Fruit fly (Drosophila melanogaster) whole organism, wandering third instar larva: ENCODE data around the gene Fatp1.

Source experiments
- HLH106 ChIP-seq: fragments of 200-800 bp; optimal IDR thresholded peaks from 3 replicates; lab custom pipeline; 2019; ENCODE audit warnings: missing biosample characterization, mild to moderate bottlenecking, missing genetic modification characterization, moderate library complexity
- Myc ChIP-seq: fragments of >200 bp; optimal IDR thresholded peaks from 2 replicates; lab custom pipeline; 2017
- OdsH ChIP-seq: fragments of 200-800 bp; sonication (Bioruptor generic); optimal IDR thresholded peaks from 2 replicates; lab custom pipeline; 2016; ENCODE audit warnings: missing biosample characterization, mild to moderate bottlenecking, missing genetic modification characterization
- ey ChIP-seq: fragments of 200-800 bp; sonication (Bioruptor generic); optimal IDR thresholded peaks from 2 replicates; lab custom pipeline; 2016; ENCODE audit warnings: missing biosample characterization, missing genetic modification characterization
- lola ChIP-seq: fragments of >200 bp; optimal IDR thresholded peaks from 2 replicates; lab custom pipeline; 2017; ENCODE audit warnings: missing biosample characterization, missing genetic modification characterization
- psq ChIP-seq: fragments of 200-800 bp; sonication (Bioruptor generic); optimal IDR thresholded peaks from 3 replicates; lab custom pipeline; 2017; ENCODE audit warnings: missing biosample characterization, mild to moderate bottlenecking, missing genetic modification characterization, moderate library complexity
- usp ChIP-seq: fragments of >200 bp; optimal IDR thresholded peaks from 2 replicates; lab custom pipeline; 2017; ENCODE audit warnings: missing biosample characterization, missing genetic modification characterization
- woc ChIP-seq: sonication (Bioruptor generic); optimal IDR thresholded peaks from 2 replicates; lab custom pipeline; 2016; ENCODE audit warnings: missing biosample characterization, mild to moderate bottlenecking, missing genetic modification characterization

DNA sequence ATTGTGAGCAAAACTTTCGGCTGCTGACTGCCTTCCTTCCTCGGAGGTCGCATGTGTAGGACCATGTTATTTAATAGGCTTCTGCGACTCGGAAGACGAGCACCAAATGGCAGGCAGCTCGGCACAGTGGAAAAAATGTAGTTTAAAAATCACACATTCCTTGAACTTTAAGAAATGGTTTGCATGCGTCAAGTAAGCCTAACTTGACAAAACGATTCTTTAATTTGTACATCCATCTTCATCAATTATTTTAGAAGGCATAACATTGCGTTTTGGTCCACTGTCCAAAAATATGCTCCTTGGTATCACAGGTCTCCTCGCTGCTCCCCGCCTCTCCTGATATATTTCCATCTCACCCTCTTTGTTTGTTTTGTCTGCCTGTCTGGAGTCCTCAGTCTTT lies 48.7 kb upstream of the Fatp1 start:
- TF ChIP-seq Myc (lab: Kevin White, UChicago) (no peak), HLH106 (tag; lab: Kevin White, UChicago) (peak; percentile 2), usp (GFP tag; lab: Kevin White, UChicago) (no peak), OdsH (GFP tag; lab: Kevin White, UChicago) (peak; percentile 10), ey (GFP tag; lab: Kevin White, UChicago) (peak; percentile 20), lola (GFP tag; lab: Kevin White, UChicago) (no peak), psq (GFP tag; lab: Kevin White, UChicago) (no peak), woc (GFP tag; lab: Kevin White, UChicago) (no peak)
